Worm (Caenorhabditis elegans) whole organism, late embryonic: ENCODE results near the gene F15B10.3.
A peak's percentile ranks its signal among the peaks of the same experiment; 100 is the strongest.

Experiments
- K02D7.2 ChIP-seq: sonication (generic microtip); optimal IDR thresholded peaks from 2 replicates; lab custom pipeline; 2017; ENCODE audit warnings: mild to moderate bottlenecking, missing genetic modification characterization, missing compliant biosample characterization
- K09A11.1 ChIP-seq: sonication (generic microtip); optimal IDR thresholded peaks from 2 replicates; lab custom pipeline; 2017; ENCODE audit warnings: antibody characterized with exemption, mild to moderate bottlenecking, missing genetic modification characterization, missing compliant biosample characterization; ENCODE audit not compliant: insufficient read depth
- Y22D7AL.16 ChIP-seq: sonication (generic microtip); optimal IDR thresholded peaks from 2 replicates; lab custom pipeline; 2016; ENCODE audit warnings: missing genetic modification characterization, missing compliant biosample characterization
- ahr-1 ChIP-seq: sonication (generic microtip); optimal IDR thresholded peaks from 2 replicates; lab custom pipeline; 2016; ENCODE audit warnings: missing genetic modification characterization, missing compliant biosample characterization
- ama-1 ChIP-seq: fragments of 150-350 bp; optimal IDR thresholded peaks from 2 replicates; lab custom pipeline; 2014
- ceh-14 ChIP-seq: sonication (generic microtip); optimal IDR thresholded peaks from 2 replicates; lab custom pipeline; 2016; ENCODE audit warnings: missing genotype, missing genetic modification characterization, missing compliant biosample characterization
- ceh-2 ChIP-seq: sonication (generic microtip); optimal IDR thresholded peaks from 2 replicates; lab custom pipeline; 2016; ENCODE audit warnings: missing genotype, missing genetic modification characterization, missing compliant biosample characterization
- ceh-22 ChIP-seq: sonication (generic microtip); optimal IDR thresholded peaks from 2 replicates; lab custom pipeline; 2017; ENCODE audit warnings: missing biosample characterization, missing genetic modification characterization
- ceh-24 ChIP-seq: sonication (generic microtip); optimal IDR thresholded peaks from 2 replicates; lab custom pipeline; 2016; ENCODE audit warnings: mild to moderate bottlenecking, missing genetic modification characterization, missing compliant biosample characterization
- ceh-31 ChIP-seq: sonication (generic microtip); optimal IDR thresholded peaks from 2 replicates; lab custom pipeline; 2016; ENCODE audit warnings: missing genetic modification characterization, missing compliant biosample characterization
- ceh-34 ChIP-seq: sonication (generic microtip); optimal IDR thresholded peaks from 2 replicates; lab custom pipeline; 2016; ENCODE audit warnings: mild to moderate bottlenecking, missing genetic modification characterization, missing compliant biosample characterization
- ceh-48 ChIP-seq: sonication (generic microtip); optimal IDR thresholded peaks from 2 replicates; lab custom pipeline; 2016; ENCODE audit warnings: missing genetic modification characterization, inconsistent platforms, missing compliant biosample characterization
- elt-2 ChIP-seq: sonication (generic microtip); optimal IDR thresholded peaks from 2 replicates; lab custom pipeline; 2016; ENCODE audit warnings: missing genetic modification reagents, missing genetic modification characterization, missing compliant biosample characterization
- elt-4 ChIP-seq: sonication (generic microtip); optimal IDR thresholded peaks from 2 replicates; lab custom pipeline; 2016; ENCODE audit warnings: missing genetic modification characterization, missing compliant biosample characterization
- ets-4 ChIP-seq: sonication (generic microtip); optimal IDR thresholded peaks from 2 replicates; lab custom pipeline; 2016; ENCODE audit warnings: missing genetic modification characterization, missing compliant biosample characterization
- eyg-1 ChIP-seq: sonication (generic microtip); optimal IDR thresholded peaks from 2 replicates; lab custom pipeline; 2016; ENCODE audit warnings: missing genotype, missing genetic modification characterization, missing compliant biosample characterization
- fax-1 ChIP-seq: sonication (generic microtip); optimal IDR thresholded peaks from 2 replicates; lab custom pipeline; 2016; ENCODE audit warnings: missing genotype, missing genetic modification characterization, missing compliant biosample characterization
- fkh-6 ChIP-seq: sonication (generic microtip); optimal IDR thresholded peaks from 2 replicates; lab custom pipeline; 2016; ENCODE audit warnings: missing genetic modification characterization, missing compliant biosample characterization
- gmeb-2 ChIP-seq: sonication (generic microtip); optimal IDR thresholded peaks from 2 replicates; lab custom pipeline; 2016; ENCODE audit warnings: missing genetic modification characterization, inconsistent platforms, missing compliant biosample characterization
- hlh-30 ChIP-seq: sonication (generic microtip); optimal IDR thresholded peaks from 2 replicates; lab custom pipeline; 2017; ENCODE audit warnings: antibody characterized with exemption, missing genetic modification characterization, missing compliant biosample characterization; ENCODE audit not compliant: insufficient read depth
- hlh-6 ChIP-seq: sonication (generic microtip); optimal IDR thresholded peaks from 2 replicates; lab custom pipeline; 2016; ENCODE audit warnings: missing genotype, missing genetic modification characterization, missing compliant biosample characterization
- hlh-8 ChIP-seq: sonication (generic microtip); optimal IDR thresholded peaks from 2 replicates; lab custom pipeline; 2016; ENCODE audit warnings: missing genotype, missing genetic modification characterization, missing compliant biosample characterization
- lim-6 ChIP-seq: sonication (generic microtip); optimal IDR thresholded peaks from 2 replicates; lab custom pipeline; 2016; ENCODE audit warnings: missing genetic modification characterization, missing compliant biosample characterization
- mec-3 ChIP-seq: sonication (generic microtip); optimal IDR thresholded peaks from 2 replicates; lab custom pipeline; 2016; ENCODE audit warnings: borderline replicate concordance, missing genetic modification characterization, missing compliant biosample characterization
- odd-2 ChIP-seq: sonication (generic microtip); optimal IDR thresholded peaks from 2 replicates; lab custom pipeline; 2017; ENCODE audit warnings: antibody characterized with exemption, mild to moderate bottlenecking, missing genetic modification characterization, missing compliant biosample characterization
- pag-3 ChIP-seq: sonication (generic microtip); optimal IDR thresholded peaks from 2 replicates; lab custom pipeline; 2016; ENCODE audit warnings: missing compliant biosample characterization, missing genetic modification characterization, borderline replicate concordance
- pax-1 ChIP-seq: fragments of 150-350 bp; optimal IDR thresholded peaks from 2 replicates; lab custom pipeline; 2014; ENCODE audit warnings: missing biosample characterization, missing genetic modification characterization
- pha-2 ChIP-seq: sonication (generic microtip); optimal IDR thresholded peaks from 2 replicates; lab custom pipeline; 2017; ENCODE audit warnings: mild to moderate bottlenecking, missing genetic modification characterization, missing compliant biosample characterization
- pha-4 ChIP-seq: fragments of 150-350 bp; optimal IDR thresholded peaks from 2 replicates; lab custom pipeline; 2018; ENCODE audit warnings: missing biosample characterization, missing genetic modification reagents, missing genetic modification characterization
- rnt-1 ChIP-seq: sonication (generic microtip); optimal IDR thresholded peaks from 2 replicates; lab custom pipeline; 2016; ENCODE audit warnings: missing genetic modification characterization, missing compliant biosample characterization
- sdc-2 ChIP-seq: sonication (generic microtip); optimal IDR thresholded peaks from 2 replicates; lab custom pipeline; 2016; ENCODE audit warnings: missing genotype, missing genetic modification characterization, missing compliant biosample characterization
- sox-2 ChIP-seq: fragments of 200-800 bp; sonication (Bioruptor generic); IDR thresholded peaks from 2 replicates; pipeline ENCODE4 v1.3.6; 2022; ENCODE audit warnings: missing genetic modification reagents, missing genetic modification characterization, missing compliant biosample characterization
- sox-4 ChIP-seq: sonication (generic microtip); optimal IDR thresholded peaks from 2 replicates; lab custom pipeline; 2017; ENCODE audit warnings: mild to moderate bottlenecking, missing genetic modification characterization, inconsistent platforms, missing compliant biosample characterization
- syd-9 ChIP-seq: sonication (generic microtip); optimal IDR thresholded peaks from 2 replicates; lab custom pipeline; 2016; ENCODE audit warnings: mild to moderate bottlenecking, missing genetic modification characterization, moderate library complexity, missing compliant biosample characterization
- tbx-2 ChIP-seq: sonication (generic microtip); optimal IDR thresholded peaks from 2 replicates; lab custom pipeline; 2016; ENCODE audit warnings: missing genetic modification characterization, missing compliant biosample characterization
- ttx-3 ChIP-seq: sonication (generic microtip); optimal IDR thresholded peaks from 2 replicates; lab custom pipeline; 2016; ENCODE audit warnings: missing genetic modification reagents, missing genetic modification characterization, missing compliant biosample characterization
- unc-42 ChIP-seq: sonication (generic microtip); optimal IDR thresholded peaks from 2 replicates; lab custom pipeline; 2016; ENCODE audit warnings: missing genotype, missing genetic modification characterization, missing compliant biosample characterization
- zip-5 ChIP-seq: sonication (generic microtip); optimal IDR thresholded peaks from 2 replicates; lab custom pipeline; 2016; ENCODE audit warnings: missing genetic modification characterization, missing compliant biosample characterization

F15B10.3 gene

DNA sequence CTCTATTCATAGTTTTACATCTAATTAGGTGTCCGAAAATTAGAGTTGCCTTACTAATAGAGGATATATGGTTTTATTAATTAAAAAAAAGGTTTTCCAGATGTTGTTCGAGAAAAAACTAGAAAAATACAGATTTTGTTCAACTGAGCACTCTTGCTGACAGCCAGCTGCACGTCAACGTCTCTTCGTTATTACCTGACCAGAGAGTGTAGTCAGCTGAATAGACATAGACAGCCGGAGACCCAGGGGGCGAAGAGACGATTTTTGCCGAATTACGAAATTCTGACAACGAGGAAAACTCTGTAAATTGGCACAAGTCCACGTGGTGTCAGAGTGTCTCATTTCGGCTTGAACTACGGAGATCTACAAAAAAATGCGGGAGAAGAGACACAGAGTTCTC lies 16.1 kb downstream of the F15B10.3 start:
- TF ChIP-seq eyg-1 (tag; lab: Kevin White, UChicago) (no peak), ceh-31 (tag; lab: Kevin White, UChicago) (no peak)

DNA sequence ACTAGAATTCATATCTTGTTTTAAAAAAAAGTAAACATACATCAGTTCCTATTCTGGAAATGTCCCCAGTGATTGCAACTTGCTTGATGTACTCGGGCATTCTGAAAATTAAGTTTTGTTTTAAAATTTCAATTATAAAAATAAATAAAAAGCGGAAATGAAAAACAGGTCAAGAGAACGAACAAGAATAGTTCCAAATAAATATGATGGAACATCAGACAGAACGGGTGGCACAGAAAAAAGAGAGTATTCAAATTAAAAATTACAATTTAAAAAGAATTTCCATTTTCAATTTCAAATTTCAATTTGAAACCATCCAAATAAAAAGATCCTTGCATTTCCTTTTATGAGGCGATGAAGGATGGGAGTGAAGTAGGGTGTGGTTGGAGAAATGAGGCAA lies 18.8 kb downstream of the F15B10.3 start, which contains the start of gene C01B10.3:
Gene C01B10.3 (minus strand): TSS at position 101 of the 400 bp plus-strand sequence.
- TF ChIP-seq hlh-6 (tag; lab: Kevin White, UChicago) (no peak), ama-1 (no peak), ceh-34 (tag; lab: Kevin White, UChicago) (no peak), Y22D7AL.16 (tag; lab: Kevin White, UChicago) (no peak), ets-4 (tag; lab: Kevin White, UChicago) (no peak), hlh-30 (tag; lab: Kevin White, UChicago) (no peak), ceh-2 (tag; lab: Kevin White, UChicago) (no peak), lim-6 (no peak), odd-2 (tag; lab: Kevin White, UChicago) (no peak), rnt-1 (tag; lab: Kevin White, UChicago) (no peak), mec-3 (no peak), ahr-1 (tag; lab: Kevin White, UChicago) (no peak), K09A11.1 (no peak), eyg-1 (tag; lab: Kevin White, UChicago) (no peak), pha-2 (tag; lab: Kevin White, UChicago) (no peak)

DNA sequence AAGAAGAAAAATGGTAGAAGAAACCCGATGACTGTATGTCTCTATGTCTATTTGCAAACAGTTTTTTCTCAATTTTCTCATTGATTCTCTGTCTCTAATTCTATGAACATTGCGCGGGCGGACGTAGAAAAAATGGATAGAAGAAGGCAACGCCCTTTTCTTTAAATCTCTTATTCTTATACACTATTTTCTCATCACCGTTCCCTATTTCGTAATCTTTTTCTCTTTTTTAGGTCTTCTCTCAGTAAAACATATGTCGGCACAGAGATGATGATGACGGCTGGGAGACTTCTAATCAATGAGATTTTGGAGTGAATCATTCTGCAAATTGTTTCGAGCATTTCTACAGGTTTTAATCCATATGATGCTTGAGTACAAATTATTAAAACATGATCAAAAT lies 19.7 kb downstream of the F15B10.3 start:
- TF ChIP-seq ceh-14 (tag; lab: Kevin White, UChicago) (no peak), ets-4 (tag; lab: Kevin White, UChicago) (no peak), pax-1 (tag; lab: Kevin White, UChicago) (no peak), gmeb-2 (no peak), ceh-24 (tag; lab: Kevin White, UChicago) (no peak), sdc-2 (no peak), zip-5 (tag; lab: Kevin White, UChicago) (no peak), K02D7.2 (tag; lab: Kevin White, UChicago) (no peak)

DNA sequence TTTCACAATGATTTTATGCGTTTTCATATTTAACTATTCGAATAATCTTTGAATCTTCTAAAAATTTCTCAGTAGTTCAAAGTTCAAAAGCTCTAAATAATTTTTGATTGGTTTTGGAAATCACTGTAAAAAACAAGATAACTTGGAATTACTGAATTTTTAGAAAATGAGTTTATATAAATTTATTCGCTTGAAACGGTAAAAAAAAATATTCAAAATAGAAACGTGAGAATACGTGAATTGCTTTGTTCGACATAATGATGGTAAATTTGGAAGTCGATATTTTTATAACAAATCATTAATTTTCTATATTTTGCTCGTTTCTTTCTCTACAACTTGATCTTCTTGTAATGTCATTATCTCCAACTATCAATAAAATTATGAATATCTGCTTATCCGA lies 20.9 kb downstream of the F15B10.3 start, which contains the start of gene C01B10.44:
Gene C01B10.44 (plus strand): TSS at position 301 of the 400 bp plus-strand sequence.
- no peak for TF ChIP-seq hlh-6 (tag; lab: Kevin White, UChicago)
- TF ChIP-seq hlh-8 (tag; lab: Kevin White, UChicago) = no peak
- no peak for TF ChIP-seq tbx-2
- no peak for TF ChIP-seq sox-2
- no peak for TF ChIP-seq odd-2 (tag; lab: Kevin White, UChicago)
- TF ChIP-seq unc-42 (tag; lab: Kevin White, UChicago) = no peak
- no peak for TF ChIP-seq fax-1 (tag; lab: Kevin White, UChicago)
- TF ChIP-seq sox-4 (tag; lab: Kevin White, UChicago) = no peak
- TF ChIP-seq K09A11.1 = no peak
- TF ChIP-seq elt-4 (tag; lab: Kevin White, UChicago) = no peak
- TF ChIP-seq pha-4 (tag; lab: Kevin White, UChicago) = no peak
- TF ChIP-seq ceh-48 (tag; lab: Kevin White, UChicago) = no peak
- TF ChIP-seq zip-5 (tag; lab: Kevin White, UChicago) = no peak
- TF ChIP-seq pag-3 = no peak
- no peak for TF ChIP-seq elt-2 (tag; lab: Kevin White, UChicago)
- TF ChIP-seq syd-9 (tag; lab: Kevin White, UChicago) = no peak
- TF ChIP-seq ttx-3 (tag; lab: Kevin White, UChicago) = no peak
- no peak for TF ChIP-seq ceh-2 (tag; lab: Kevin White, UChicago)

DNA sequence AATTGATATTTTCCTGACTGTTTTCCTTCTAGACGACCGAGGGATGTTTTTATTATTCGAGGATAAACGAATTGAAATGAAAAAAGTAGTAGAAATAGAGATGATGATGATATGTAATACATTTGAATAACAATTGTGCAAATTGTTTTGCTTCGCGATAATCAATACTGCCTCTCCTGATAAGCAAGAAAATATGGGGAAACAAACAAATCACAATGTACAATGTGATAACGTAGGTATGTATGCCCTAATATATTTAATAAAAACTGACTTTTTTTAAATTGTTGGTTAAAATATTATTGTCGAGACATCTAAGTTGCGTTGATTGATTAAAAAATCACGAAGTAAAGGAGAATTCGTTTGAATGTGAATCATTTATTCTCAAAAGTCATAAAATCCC lies 25.3 kb downstream of the F15B10.3 start, which contains the start of gene cest-5.2:
Gene cest-5.2 (minus strand): TSS at position 128 of the 400 bp plus-strand sequence.
- TF ChIP-seq elt-2 (tag; lab: Kevin White, UChicago) = peak; percentile 73
- TF ChIP-seq ceh-2 (tag; lab: Kevin White, UChicago) = no peak
- no peak for TF ChIP-seq sox-2
- TF ChIP-seq ceh-22 (tag; lab: Kevin White, UChicago) = no peak
- no peak for TF ChIP-seq eyg-1 (tag; lab: Kevin White, UChicago)
- no peak for TF ChIP-seq syd-9 (tag; lab: Kevin White, UChicago)
- no peak for TF ChIP-seq fkh-6 (tag; lab: Kevin White, UChicago)
